Worm (Caenorhabditis elegans) whole organism, young adult: ENCODE measurements around the gene T01C3.3.

Experiments
- B0019.2 ChIP-seq: fragments of 200-800 bp; sonication (Bioruptor generic); conservative IDR thresholded peaks from 2 replicates; pipeline ENCODE4 v1.3.6; 2022; ENCODE audit warnings: missing genetic modification reagents, missing genetic modification characterization, missing compliant biosample characterization
- B0336.3 ChIP-seq: fragments of 200-800 bp; sonication (Bioruptor generic); IDR thresholded peaks from 2 replicates; pipeline ENCODE4 v1.3.6; 2022; ENCODE audit warnings: missing genetic modification characterization, missing compliant biosample characterization
- D2030.7 ChIP-seq: fragments of 200-800 bp; sonication (Bioruptor generic); IDR thresholded peaks from 2 replicates; pipeline ENCODE4 v1.3.6; 2022; ENCODE audit warnings: missing genetic modification reagents, missing genetic modification characterization, missing compliant biosample characterization
- F22D6.2 ChIP-seq: sonication (generic microtip); optimal IDR thresholded peaks from 2 replicates; lab custom pipeline; 2016; ENCODE audit warnings: mild to moderate bottlenecking, missing genetic modification characterization, missing compliant biosample characterization
- F49E8.2 ChIP-seq: sonication (generic microtip); optimal IDR thresholded peaks from 3 replicates; lab custom pipeline; 2017; ENCODE audit warnings: missing genetic modification characterization, mild to moderate bottlenecking, missing compliant biosample characterization, antibody characterized with exemption, moderate library complexity; ENCODE audit not compliant: insufficient read depth
- F52B5.7 ChIP-seq: sonication (generic microtip); optimal IDR thresholded peaks from 2 replicates; lab custom pipeline; 2016; ENCODE audit warnings: mild to moderate bottlenecking, missing genetic modification characterization, missing compliant biosample characterization
- Y53F4B.3 ChIP-seq: fragments of 200-800 bp; sonication (Bioruptor generic); IDR thresholded peaks from 2 replicates; pipeline ENCODE4 v1.3.6; 2022; ENCODE audit warnings: missing genetic modification reagents, missing genetic modification characterization, missing compliant biosample characterization
- Y56A3A.18 ChIP-seq: fragments of 200-800 bp; sonication (Bioruptor generic); IDR thresholded peaks from 2 replicates; pipeline ENCODE4 v1.3.6; 2022; ENCODE audit warnings: missing genetic modification reagents, missing genetic modification characterization, missing compliant biosample characterization
- Y67H2A.10 ChIP-seq: fragments of 200-800 bp; sonication (Bioruptor generic); conservative IDR thresholded peaks from 2 replicates; pipeline ENCODE4 v1.3.6; 2022; ENCODE audit warnings: missing genetic modification reagents, missing genetic modification characterization, missing compliant biosample characterization
- Y95B8A.8 ChIP-seq: fragments of 200-800 bp; sonication (Bioruptor generic); IDR thresholded peaks from 2 replicates; pipeline ENCODE4 v1.3.6; 2022; ENCODE audit warnings: missing genetic modification reagents, missing genetic modification characterization, missing compliant biosample characterization
- attf-3 ChIP-seq: fragments of 200-800 bp; sonication (Bioruptor generic); conservative IDR thresholded peaks from 2 replicates; pipeline ENCODE4 v1.3.6; 2022; ENCODE audit warnings: missing genetic modification reagents, missing genetic modification characterization, missing compliant biosample characterization
- attf-5 ChIP-seq: fragments of 200-800 bp; sonication (Bioruptor generic); optimal IDR thresholded peaks from 2 replicates; lab custom pipeline; 2018; ENCODE audit warnings: mild to moderate bottlenecking, missing genetic modification characterization, missing compliant biosample characterization
- bed-1 ChIP-seq: fragments of 200-800 bp; sonication (Bioruptor generic); IDR thresholded peaks from 2 replicates; pipeline ENCODE4 v1.3.6; 2022; ENCODE audit warnings: missing genetic modification reagents, missing genetic modification characterization, missing compliant biosample characterization
- ccch-3 ChIP-seq: fragments of 200-800 bp; sonication (Bioruptor generic); optimal IDR thresholded peaks from 2 replicates; lab custom pipeline; 2018; ENCODE audit warnings: mild to moderate bottlenecking, missing genetic modification characterization, missing compliant biosample characterization
- ceh-79 ChIP-seq: sonication (generic microtip); optimal IDR thresholded peaks from 2 replicates; lab custom pipeline; 2017; ENCODE audit warnings: mild to moderate bottlenecking, missing genetic modification characterization, missing compliant biosample characterization
- die-1 ChIP-seq: sonication (generic microtip); optimal IDR thresholded peaks from 2 replicates; lab custom pipeline; 2016; ENCODE audit warnings: missing genotype, mild to moderate bottlenecking, missing genetic modification characterization, missing compliant biosample characterization
- dox-1 ChIP-seq: fragments of 200-800 bp; sonication (Bioruptor generic); IDR thresholded peaks from 2 replicates; pipeline ENCODE4 v1.3.6; 2022; ENCODE audit warnings: missing genetic modification reagents, missing genetic modification characterization, missing compliant biosample characterization
- efl-1 ChIP-seq: fragments of 150-350 bp; optimal IDR thresholded peaks from 2 replicates; lab custom pipeline; 2014; ENCODE audit warnings: missing biosample characterization, missing genetic modification reagents, missing genetic modification characterization
- egl-18 ChIP-seq: fragments of 200-800 bp; sonication (Bioruptor generic); IDR thresholded peaks from 2 replicates; pipeline ENCODE4 v1.3.6; 2022; ENCODE audit warnings: missing genetic modification reagents, missing genetic modification characterization, missing compliant biosample characterization
- lag-1 ChIP-seq: fragments of 200-800 bp; sonication (Bioruptor generic); IDR thresholded peaks from 2 replicates; pipeline ENCODE4 v1.3.6; 2022; ENCODE audit warnings: missing genetic modification reagents, missing genetic modification characterization, missing compliant biosample characterization
- let-526 ChIP-seq: fragments of 200-800 bp; sonication (Bioruptor generic); IDR thresholded peaks from 2 replicates; pipeline ENCODE4 v1.3.6; 2022; ENCODE audit warnings: missing genetic modification reagents, missing genetic modification characterization, missing compliant biosample characterization
- let-607 ChIP-seq, 2 experiments: fragments of 200-800 bp in 1 of 2; sonication (Bioruptor generic) in 1 of 2; sonication (generic microtip) in 1 of 2; optimal IDR thresholded peaks; 2 replicates each; lab custom pipeline; 2016 to 2018; ENCODE audit warnings: mild to moderate bottlenecking in 2 of 2, missing compliant biosample characterization in 2 of 2, missing genetic modification characterization in 2 of 2, moderate library complexity in 2 of 2, missing genotype in 1 of 2
- lin-40 ChIP-seq: sonication (generic microtip); optimal IDR thresholded peaks from 2 replicates; lab custom pipeline; 2016; ENCODE audit warnings: missing genetic modification characterization, mild to moderate bottlenecking, missing compliant biosample characterization, missing genotype, missing genetic modification reagents
- lsl-1 ChIP-seq: fragments of 200-800 bp; sonication (Bioruptor generic); optimal IDR thresholded peaks from 2 replicates; lab custom pipeline; 2018; ENCODE audit warnings: mild to moderate bottlenecking, missing genetic modification characterization, moderate library complexity, missing compliant biosample characterization
- madf-8 ChIP-seq: fragments of 200-800 bp; sonication (Bioruptor generic); conservative IDR thresholded peaks from 2 replicates; pipeline ENCODE4 v1.3.6; 2022; ENCODE audit warnings: missing genetic modification reagents, missing genetic modification characterization, missing compliant biosample characterization
- nfya-2 ChIP-seq: fragments of 200-800 bp; sonication (Bioruptor generic); IDR thresholded peaks from 2 replicates; pipeline ENCODE4 v1.3.6; 2022; ENCODE audit warnings: missing genetic modification reagents, missing genetic modification characterization, missing compliant biosample characterization
- nhr-179 ChIP-seq: sonication (generic microtip); optimal IDR thresholded peaks from 2 replicates; lab custom pipeline; 2016; ENCODE audit warnings: mild to moderate bottlenecking, missing genetic modification characterization, missing compliant biosample characterization
- nhr-80 ChIP-seq: sonication (generic microtip); optimal IDR thresholded peaks from 2 replicates; lab custom pipeline; 2016; ENCODE audit warnings: missing genetic modification characterization, missing compliant biosample characterization
- nhr-90 ChIP-seq: sonication (generic microtip); optimal IDR thresholded peaks from 2 replicates; lab custom pipeline; 2016; ENCODE audit warnings: missing genotype, mild to moderate bottlenecking, missing genetic modification characterization, missing compliant biosample characterization
- pbrm-1 ChIP-seq: fragments of 200-800 bp; sonication (Bioruptor generic); IDR thresholded peaks from 2 replicates; pipeline ENCODE4 v1.3.6; 2022; ENCODE audit warnings: missing genetic modification reagents, missing genetic modification characterization, missing compliant biosample characterization
- repo-1 ChIP-seq: sonication (generic microtip); optimal IDR thresholded peaks from 2 replicates; lab custom pipeline; 2017; ENCODE audit warnings: mild to moderate bottlenecking, missing genetic modification characterization, missing compliant biosample characterization
- sdz-38 ChIP-seq: sonication (generic microtip); optimal IDR thresholded peaks from 2 replicates; lab custom pipeline; 2016; ENCODE audit warnings: missing genotype, missing genetic modification characterization, missing compliant biosample characterization
- snpc-4 ChIP-seq, 5 experiments: fragments of 150-350 bp in 1 of 5; sonication (generic microtip) in 4 of 5; optimal IDR thresholded peaks; 2 replicates each; lab custom pipeline; 2014 to 2018; ENCODE audit warnings: missing genetic modification characterization in 5 of 5, missing biosample characterization in 3 of 5, antibody characterized with exemption in 2 of 5, mild to moderate bottlenecking in 2 of 5, missing compliant biosample characterization in 2 of 5, missing genotype in 2 of 5, moderate library complexity in 2 of 5, missing genetic modification reagents in 1 of 5
- tbx-9 ChIP-seq: sonication (generic microtip); optimal IDR thresholded peaks from 2 replicates; lab custom pipeline; 2016; ENCODE audit warnings: borderline replicate concordance, missing genetic modification characterization, inconsistent platforms, missing compliant biosample characterization
- xnd-1 ChIP-seq: sonication (generic microtip); optimal IDR thresholded peaks from 2 replicates; lab custom pipeline; 2016; ENCODE audit warnings: missing genotype, missing genetic modification reagents, missing genetic modification characterization, missing compliant biosample characterization
- ztf-28 ChIP-seq: fragments of 200-800 bp; sonication (Bioruptor generic); IDR thresholded peaks from 2 replicates; pipeline ENCODE4 v1.3.6; 2022; ENCODE audit warnings: missing genetic modification reagents, missing genetic modification characterization, missing compliant biosample characterization
- ztf-6 ChIP-seq: fragments of 200-800 bp; sonication (Bioruptor generic); IDR thresholded peaks from 2 replicates; pipeline ENCODE4 v1.3.6; 2022; ENCODE audit warnings: missing genetic modification reagents, missing genetic modification characterization, missing compliant biosample characterization

Gene T01C3.3

DNA sequence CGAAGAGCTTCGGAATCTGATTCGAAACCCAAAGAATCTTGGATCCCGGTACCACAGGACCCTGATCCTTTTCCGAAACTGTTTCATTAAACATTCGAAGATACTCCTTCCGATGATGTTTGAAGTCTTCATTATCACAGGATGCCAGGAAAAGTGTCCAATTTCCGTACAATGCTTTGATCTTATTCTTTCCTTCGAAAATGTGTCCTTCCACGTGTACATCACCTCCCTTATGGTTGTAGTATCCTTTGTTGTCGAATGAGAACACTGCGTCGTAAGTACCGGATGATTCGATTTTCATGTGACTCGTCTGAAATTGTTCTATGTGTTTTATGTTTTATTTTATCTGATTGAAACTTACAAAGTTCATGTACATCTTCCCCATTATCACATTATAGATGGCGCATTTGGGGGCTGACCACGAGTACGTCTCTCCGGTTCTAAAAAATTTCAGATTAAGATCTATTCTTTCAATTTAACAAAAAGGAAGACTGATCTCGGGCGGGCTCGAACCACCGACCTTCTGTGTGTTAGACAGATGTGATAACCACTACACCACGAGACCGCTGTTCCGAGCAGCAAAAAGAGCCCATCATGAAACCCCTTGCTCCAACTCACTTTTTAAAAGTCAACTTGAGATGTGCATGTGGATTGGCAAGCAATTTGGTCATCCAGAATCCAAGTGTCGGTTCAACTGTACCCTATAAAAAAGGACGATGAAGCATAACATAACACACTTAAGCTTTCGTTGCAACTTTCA is 20.2 kb upstream of the T01C3.3 start (continued):
- no peak for TF ChIP-seq egl-18 (GFP tag; lab: Robert Waterston, UW)
- no peak for TF ChIP-seq nfya-2 (GFP tag; lab: Robert Waterston, UW)
- TF ChIP-seq F49E8.2 (tag; lab: Kevin White, UChicago) = no peak
- no peak for TF ChIP-seq Y56A3A.18 (GFP tag; lab: Robert Waterston, UW)
- no peak for TF ChIP-seq sdz-38
- TF ChIP-seq let-526 (GFP tag; lab: Robert Waterston, UW) = no peak
- no peak for TF ChIP-seq let-607 (tag; optimal IDR thresholded peaks at IDR 0.05; lab: Kevin White, UChicago)
- no peak; the same call in 1 of the 2 replicates for TF ChIP-seq attf-3
- TF ChIP-seq repo-1 (tag; lab: Kevin White, UChicago) = no peak
- no peak for TF ChIP-seq attf-5
- TF ChIP-seq lsl-1 (GFP tag; lab: Kevin White, UChicago) = peak; percentile 17
- TF ChIP-seq F52B5.7 (tag; lab: Kevin White, UChicago) = no peak
- TF ChIP-seq tbx-9 (tag; lab: Kevin White, UChicago) = no peak
- TF ChIP-seq snpc-4 (GFP tag; optimal IDR thresholded peaks at IDR 0.05; lab: Kevin White, UChicago) = no peak
- TF ChIP-seq snpc-4 (tag; optimal IDR thresholded peaks at IDR 0.05; lab: Kevin White, UChicago) = peak in 1 of 4 experiments; percentile 59
- TF ChIP-seq pbrm-1 (GFP tag; lab: Robert Waterston, UW) = peak; percentile 45; the same call in 1 of the 2 replicates
- no peak for TF ChIP-seq ztf-6 (GFP tag; lab: Robert Waterston, UW)
- TF ChIP-seq Y53F4B.3 (GFP tag; lab: Robert Waterston, UW) = 0 out of 2 replicates have a peak, but pooled peaks have one; percentile 40
- TF ChIP-seq madf-8 = no peak
- TF ChIP-seq xnd-1 (tag; lab: Kevin White, UChicago) = no peak
- TF ChIP-seq lag-1 (GFP tag; lab: Robert Waterston, UW) = no peak
- no peak for TF ChIP-seq die-1
- no peak for TF ChIP-seq Y67H2A.10 (GFP tag; lab: Robert Waterston, UW)
- TF ChIP-seq ceh-79 (tag; lab: Kevin White, UChicago) = no peak
- no peak for TF ChIP-seq nhr-90 (tag; lab: Kevin White, UChicago)
- TF ChIP-seq F22D6.2 (tag; lab: Kevin White, UChicago) = no peak
- TF ChIP-seq B0019.2 (GFP tag; lab: Robert Waterston, UW) = 0 out of 2 replicates have a peak, but pooled peaks have one; percentile 6
- TF ChIP-seq B0336.3 (GFP tag; lab: Robert Waterston, UW) = 0 out of 2 replicates have a peak, but pooled peaks have one; percentile 38

DNA sequence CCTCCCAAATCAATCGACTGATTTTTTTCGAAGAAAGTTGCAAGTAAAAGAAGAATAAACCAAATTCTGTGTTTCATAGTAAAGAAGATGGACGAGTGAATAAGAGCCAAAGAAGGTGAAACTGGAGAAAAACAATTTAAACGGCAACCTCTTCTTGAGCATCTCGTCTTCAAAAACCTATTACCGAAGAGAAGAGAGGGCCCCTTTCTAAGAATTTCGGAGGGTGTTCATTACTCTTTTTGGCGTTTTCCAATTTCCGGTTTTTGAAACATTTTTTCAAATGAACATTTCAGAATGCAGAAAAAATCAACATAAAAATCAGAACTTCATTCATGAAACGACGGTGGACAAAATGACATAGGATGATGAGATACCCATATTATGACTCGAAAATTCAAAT is 19.1 kb upstream of the T01C3.3 start, which contains the start of gene nmr-2:
Gene nmr-2 (minus strand): TSS at position 101 of the 400 bp plus-strand sequence.
- TF ChIP-seq Y95B8A.8 (GFP tag; lab: Robert Waterston, UW) = no peak
- TF ChIP-seq nhr-179 (tag; lab: Kevin White, UChicago) = no peak
- TF ChIP-seq Y67H2A.10 (GFP tag; lab: Robert Waterston, UW) = no peak
- no peak for TF ChIP-seq nhr-90 (tag; lab: Kevin White, UChicago)
- TF ChIP-seq lin-40 (tag; lab: Kevin White, UChicago) = no peak
- TF ChIP-seq ztf-28 (GFP tag; lab: Robert Waterston, UW) = no peak
- no peak for TF ChIP-seq ccch-3 (GFP tag; lab: Kevin White, UChicago)
- TF ChIP-seq efl-1 (GFP tag; lab: Kevin White, UChicago) = no peak
- no peak for TF ChIP-seq bed-1
- TF ChIP-seq dox-1 (GFP tag; lab: Robert Waterston, UW) = no peak
- no peak for TF ChIP-seq nhr-80
- no peak for TF ChIP-seq F52B5.7 (tag; lab: Kevin White, UChicago)
- no peak for TF ChIP-seq D2030.7
- no peak for TF ChIP-seq sdz-38
